Worm (Caenorhabditis elegans) whole organism, early embryonic: Measurements from ENCODE around the gene col-153.

Source experiments
- B0310.2 ChIP-seq: sonication (generic microtip); optimal IDR thresholded peaks from 2 replicates; lab custom pipeline; 2016; ENCODE audit warnings: mild to moderate bottlenecking, missing genetic modification characterization, missing compliant biosample characterization
- F13C5.2 ChIP-seq: sonication (generic microtip); optimal IDR thresholded peaks from 2 replicates; lab custom pipeline; 2017; ENCODE audit warnings: mild to moderate bottlenecking, missing genetic modification characterization, inconsistent platforms, missing compliant biosample characterization
- aly-1 ChIP-seq: sonication (generic microtip); optimal IDR thresholded peaks from 2 replicates; lab custom pipeline; 2016; ENCODE audit warnings: missing genetic modification characterization, missing compliant biosample characterization
- ama-1 ChIP-seq: fragments of 150-350 bp; optimal IDR thresholded peaks from 2 replicates; lab custom pipeline; 2014
- ceh-13 ChIP-seq: fragments of 200-800 bp; sonication (Bioruptor generic); optimal IDR thresholded peaks from 2 replicates; lab custom pipeline; 2018; ENCODE audit warnings: mild to moderate bottlenecking, missing genetic modification characterization, missing compliant biosample characterization
- ceh-36 ChIP-seq: sonication (generic microtip); optimal IDR thresholded peaks from 2 replicates; lab custom pipeline; 2016; ENCODE audit warnings: missing genetic modification characterization, inconsistent platforms, missing compliant biosample characterization
- ets-7 ChIP-seq: sonication (generic microtip); optimal IDR thresholded peaks from 2 replicates; lab custom pipeline; 2016; ENCODE audit warnings: missing genotype, missing genetic modification characterization, missing compliant biosample characterization
- flt-1 ChIP-seq: fragments of 200-800 bp; sonication (Bioruptor generic); IDR thresholded peaks from 2 replicates; pipeline ENCODE4 v1.3.6; 2022; ENCODE audit warnings: missing genetic modification characterization, missing compliant biosample characterization
- hmbx-1 ChIP-seq: sonication (generic microtip); optimal IDR thresholded peaks from 2 replicates; lab custom pipeline; 2016; ENCODE audit warnings: mild to moderate bottlenecking, missing genetic modification characterization, missing compliant biosample characterization
- hmg-4 ChIP-seq: fragments of 200-800 bp; sonication (Bioruptor generic); optimal IDR thresholded peaks from 2 replicates; lab custom pipeline; 2018; ENCODE audit warnings: mild to moderate bottlenecking, missing genetic modification characterization, missing compliant biosample characterization
- hnd-1 ChIP-seq: sonication (generic microtip); optimal IDR thresholded peaks from 2 replicates; lab custom pipeline; 2016; ENCODE audit warnings: missing genetic modification characterization, missing compliant biosample characterization
- pes-1 ChIP-seq: fragments of 200-800 bp; sonication (Bioruptor generic); IDR thresholded peaks from 2 replicates; pipeline ENCODE4 v1.3.6; 2022; ENCODE audit warnings: missing genetic modification reagents, missing genetic modification characterization, missing compliant biosample characterization
- scrt-1 ChIP-seq: fragments of 200-800 bp; sonication (Bioruptor generic); IDR thresholded peaks from 2 replicates; pipeline ENCODE4 v1.3.6; 2022; ENCODE audit warnings: missing genetic modification characterization, missing compliant biosample characterization
- sea-1 ChIP-seq: fragments of 200-800 bp; sonication (Bioruptor generic); conservative IDR thresholded peaks from 2 replicates; pipeline ENCODE4 v1.3.6; 2022; ENCODE audit warnings: missing genetic modification characterization, missing compliant biosample characterization
- tbx-11 ChIP-seq: fragments of 200-800 bp; sonication (Bioruptor generic); IDR thresholded peaks from 2 replicates; pipeline ENCODE4 v1.3.6; 2022; ENCODE audit warnings: missing genetic modification characterization, missing compliant biosample characterization
- tbx-37 ChIP-seq: fragments of 200-800 bp; sonication (Bioruptor generic); conservative IDR thresholded peaks from 2 replicates; pipeline ENCODE4 v1.3.6; 2022; ENCODE audit warnings: missing genetic modification reagents, missing genetic modification characterization, missing compliant biosample characterization
- tra-4 ChIP-seq: sonication (generic microtip); optimal IDR thresholded peaks from 2 replicates; lab custom pipeline; 2017; ENCODE audit warnings: missing genetic modification characterization, missing compliant biosample characterization

Gene col-153

DNA sequence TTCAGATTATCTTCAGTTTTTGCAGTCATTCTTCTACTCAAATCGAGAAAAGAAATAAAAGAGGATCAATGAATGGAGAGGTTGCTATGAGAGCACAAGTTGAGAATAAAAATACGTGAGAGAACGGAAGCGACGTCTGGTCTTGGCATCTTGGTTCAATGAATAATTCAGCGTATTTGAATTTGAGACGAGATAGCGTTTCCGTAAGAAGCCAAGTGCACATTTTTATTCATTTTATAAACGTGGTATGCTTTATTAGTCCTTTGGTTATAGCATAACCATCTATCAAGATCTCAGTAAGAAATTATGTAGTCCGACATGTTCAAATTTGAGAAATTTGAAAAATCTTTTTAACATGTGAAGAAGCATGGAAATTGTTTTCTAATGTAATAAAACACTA is 31.2 kb upstream of the col-153 start, which contains the start of gene F58B4.2:
TSS of gene F58B4.2 (minus strand) at position 101 of the 400 bp plus-strand sequence.
- TF ChIP-seq scrt-1: no peak

DNA sequence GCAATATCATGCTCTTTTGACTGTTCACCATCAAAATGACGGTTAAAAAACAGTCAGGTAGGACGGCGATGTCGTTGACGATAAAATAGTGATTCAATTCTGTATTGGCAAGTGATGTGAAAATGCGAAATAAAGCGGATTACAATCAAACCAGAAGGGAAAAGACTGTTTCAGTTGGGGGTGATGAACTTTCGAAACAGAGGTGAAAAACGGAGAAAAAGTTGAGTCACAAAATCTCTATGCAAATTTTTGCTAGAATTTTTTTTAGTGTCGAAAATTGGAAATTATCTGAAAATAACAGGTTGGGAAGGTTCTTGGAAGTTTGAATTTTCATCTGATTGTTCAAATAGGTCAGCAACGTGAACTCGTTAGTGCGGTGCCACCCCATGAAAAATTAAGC is 27.9 kb upstream of the col-153 start, which contains the start of gene nas-31:
TSS of gene nas-31 (minus strand) at position 101 of the 400 bp plus-strand sequence.
- TF ChIP-seq aly-1 (tag; lab: Kevin White, UChicago): no peak
- TF ChIP-seq F13C5.2 (tag; lab: Kevin White, UChicago): no peak
- no peak for TF ChIP-seq ceh-36 (tag; lab: Kevin White, UChicago)
- no peak for TF ChIP-seq ets-7 (tag; lab: Kevin White, UChicago)
- TF ChIP-seq pes-1 (GFP tag; lab: Robert Waterston, UW): no peak
- TF ChIP-seq flt-1 (GFP tag; lab: Robert Waterston, UW): no peak
- no peak for TF ChIP-seq B0310.2 (tag; lab: Kevin White, UChicago)
- TF ChIP-seq ama-1: no peak
- no peak for TF ChIP-seq sea-1 (GFP tag; lab: Robert Waterston, UW)
- TF ChIP-seq tbx-11 (GFP tag; lab: Robert Waterston, UW): no peak
- TF ChIP-seq tbx-37: no peak
- TF ChIP-seq hmg-4: no peak
- TF ChIP-seq tra-4: no peak
- TF ChIP-seq scrt-1: no peak
- TF ChIP-seq hmbx-1: no peak
- no peak for TF ChIP-seq hnd-1 (tag; lab: Kevin White, UChicago)

DNA sequence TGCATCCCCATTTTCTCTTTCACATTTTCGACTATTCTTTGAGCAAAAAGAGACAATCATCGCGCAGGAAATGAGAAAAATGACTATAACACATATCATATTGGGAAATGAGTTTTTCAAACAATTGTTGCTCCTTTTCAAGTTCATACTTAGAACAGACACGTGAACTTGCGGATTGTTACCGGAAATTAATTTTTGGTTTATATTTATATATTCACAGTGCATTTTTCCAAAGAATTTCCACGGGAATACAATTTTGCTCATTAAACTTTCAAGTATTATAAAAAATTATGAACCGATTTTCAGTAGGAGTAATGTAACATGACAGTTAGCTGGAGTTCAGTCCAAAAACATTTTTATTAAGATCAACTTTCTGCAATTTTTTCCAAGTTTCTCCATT is 26.4 kb upstream of the col-153 start, which contains the start of gene F58B4.7:
TSS of gene F58B4.7 (minus strand) at position 101 of the 400 bp plus-strand sequence.
- TF ChIP-seq ceh-13 (GFP tag; lab: Kevin White, UChicago): no peak
- no peak for TF ChIP-seq F13C5.2 (tag; lab: Kevin White, UChicago)
- no peak for TF ChIP-seq hnd-1 (tag; lab: Kevin White, UChicago)
- TF ChIP-seq ama-1: no peak
- no peak for TF ChIP-seq scrt-1

DNA sequence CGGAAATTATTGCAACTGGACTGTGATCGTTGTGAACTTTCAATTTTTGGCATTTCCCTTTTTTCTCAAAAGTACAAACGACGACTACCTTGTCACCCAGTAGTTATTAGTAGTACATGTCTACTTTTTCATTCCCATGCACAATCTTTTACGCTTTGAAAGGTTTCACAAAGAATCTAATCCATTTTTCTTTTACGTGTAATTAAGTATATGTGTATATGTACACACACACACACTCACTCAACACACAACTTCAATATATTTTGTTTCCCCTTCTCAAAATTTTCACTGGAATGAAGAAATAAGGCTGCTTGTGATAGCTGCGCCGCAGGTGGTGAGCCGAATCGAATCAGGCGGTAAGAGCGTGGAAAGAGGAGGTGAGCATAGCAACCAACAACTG is 24.9 kb upstream of the col-153 start, which contains the start of gene F58B4.6:
TSS of gene F58B4.6 (plus strand) at position 301 of the 400 bp plus-strand sequence.
- TF ChIP-seq flt-1 (GFP tag; lab: Robert Waterston, UW): no peak
- no peak for TF ChIP-seq F13C5.2 (tag; lab: Kevin White, UChicago)
- TF ChIP-seq ceh-13 (GFP tag; lab: Kevin White, UChicago): no peak
- no peak for TF ChIP-seq tbx-37
- no peak for TF ChIP-seq tbx-11 (GFP tag; lab: Robert Waterston, UW)
- TF ChIP-seq hmg-4: no peak
- no peak for TF ChIP-seq hnd-1 (tag; lab: Kevin White, UChicago)
- no peak for TF ChIP-seq hmbx-1
- TF ChIP-seq ets-7 (tag; lab: Kevin White, UChicago): no peak
- no peak for TF ChIP-seq scrt-1
- TF ChIP-seq pes-1 (GFP tag; lab: Robert Waterston, UW): no peak
- no peak for TF ChIP-seq aly-1 (tag; lab: Kevin White, UChicago)
- no peak for TF ChIP-seq B0310.2 (tag; lab: Kevin White, UChicago)

- no peak for TF ChIP-seq scrt-1
Measured at ce11 chrV:10925658-10926057, 24.0 kb upstream of the col-153 start.

ce11 chrV:10929511-10929910 is 20.1 kb upstream of the col-153 start, which contains the start of gene F58B4.3:
Gene F58B4.3 (plus strand): TSS chrV:10929811.
- TF ChIP-seq ceh-36 (tag; lab: Kevin White, UChicago): no peak
- no peak for TF ChIP-seq scrt-1
- TF ChIP-seq hnd-1 (tag; lab: Kevin White, UChicago): no peak
- no peak for TF ChIP-seq hmg-4
- no peak for TF ChIP-seq tbx-11 (GFP tag; lab: Robert Waterston, UW)
- no peak for TF ChIP-seq ama-1
- no peak for TF ChIP-seq ceh-13 (GFP tag; lab: Kevin White, UChicago)
- no peak for TF ChIP-seq F13C5.2 (tag; lab: Kevin White, UChicago)
- no peak for TF ChIP-seq pes-1 (GFP tag; lab: Robert Waterston, UW)
- no peak for TF ChIP-seq sea-1 (GFP tag; lab: Robert Waterston, UW)
- no peak for TF ChIP-seq hmbx-1
- TF ChIP-seq B0310.2 (tag; lab: Kevin White, UChicago): no peak

ce11 chrV:10931189-10931588 is 18.4 kb upstream of the col-153 start, which contains the start of gene scvp-1:
Gene scvp-1 (minus strand): TSS chrV:10931289.
- TF ChIP-seq hmg-4 (no peak), hmbx-1 (no peak), pes-1 (GFP tag; lab: Robert Waterston, UW) (no peak), B0310.2 (tag; lab: Kevin White, UChicago) (no peak), flt-1 (GFP tag; lab: Robert Waterston, UW) (no peak), scrt-1 (no peak), ceh-36 (tag; lab: Kevin White, UChicago) (no peak), hnd-1 (tag; lab: Kevin White, UChicago) (no peak), ceh-13 (GFP tag; lab: Kevin White, UChicago) (no peak), ama-1 (no peak), sea-1 (GFP tag; lab: Robert Waterston, UW) (no peak)

DNA sequence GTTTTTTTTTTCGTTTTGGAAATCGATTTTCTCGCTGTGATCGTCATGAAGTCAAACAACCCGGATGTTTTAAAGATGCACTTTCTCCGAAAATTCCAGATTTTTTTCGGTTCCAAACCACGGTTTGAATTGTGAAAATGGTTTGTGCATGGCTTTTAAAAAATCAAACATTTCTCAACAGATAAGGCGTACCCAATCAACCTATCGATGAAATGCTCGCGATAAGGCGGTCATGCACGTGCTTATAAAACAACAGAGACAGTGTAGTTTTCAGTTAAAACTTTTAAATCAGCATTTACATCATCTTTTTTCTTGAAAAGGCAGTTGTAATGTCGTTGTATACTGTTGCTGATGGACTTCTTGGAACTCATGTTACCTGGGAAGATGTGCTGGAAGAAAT is 17.2 kb upstream of the col-153 start, which contains the start of gene F58B4.5:
TSS of gene F58B4.5 (plus strand) at position 283 of the 400 bp plus-strand sequence.
- TF ChIP-seq B0310.2 (tag; lab: Kevin White, UChicago): no peak
- TF ChIP-seq hnd-1 (tag; lab: Kevin White, UChicago): no peak
- no peak for TF ChIP-seq ceh-13 (GFP tag; lab: Kevin White, UChicago)
- TF ChIP-seq pes-1 (GFP tag; lab: Robert Waterston, UW): no peak
- TF ChIP-seq ets-7 (tag; lab: Kevin White, UChicago): no peak
- TF ChIP-seq flt-1 (GFP tag; lab: Robert Waterston, UW): no peak
- no peak for TF ChIP-seq scrt-1
- TF ChIP-seq tra-4: no peak
